Worm (Caenorhabditis elegans): ENCODE results near the gene clx-1.

The clx-1 gene

DNA sequence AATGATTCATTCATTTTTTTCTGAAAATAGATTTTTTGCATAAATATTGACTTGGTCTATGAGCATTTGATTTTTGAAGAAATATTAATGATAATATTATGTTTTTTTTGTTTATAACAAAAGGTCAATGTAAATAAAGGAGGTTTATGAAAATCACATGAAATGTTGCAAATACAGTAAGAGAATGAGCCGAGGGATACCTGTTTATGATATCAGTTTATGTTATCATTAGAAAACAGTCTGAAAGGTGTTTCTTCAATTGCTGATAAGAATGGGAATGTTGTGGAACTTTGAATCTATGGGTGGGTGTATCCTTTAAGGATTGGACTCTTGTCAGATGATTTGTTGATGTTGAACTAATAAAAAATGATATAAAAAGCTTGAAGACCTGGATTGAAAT, 275 bp upstream of the clx-1 start:
- TF ChIP-seq sea-2 (GFP tag; IDR thresholded peaks at IDR 0.05) (no peak), F57A8.1 (GFP tag; optimal IDR thresholded peaks at IDR 0.05) (no peak), snpc-4 (GFP tag; optimal IDR thresholded peaks at IDR 0.05) (no peak), snpc-4 (tag; optimal IDR thresholded peaks at IDR 0.05) (no peak), akir-1 (GFP tag; optimal IDR thresholded peaks at IDR 0.05) (no peak), lsl-1 (GFP tag; optimal IDR thresholded peaks at IDR 0.05) (no peak), ceh-58 (GFP tag; IDR thresholded peaks at IDR 0.05) (no peak), F57C9.4 (tag; optimal IDR thresholded peaks at IDR 0.05) (no peak), ceh-79 (tag; optimal IDR thresholded peaks at IDR 0.05) (no peak), madf-8 (GFP tag; conservative IDR thresholded peaks at IDR 0.05) (no peak), let-526 (GFP tag; IDR thresholded peaks at IDR 0.05) (no peak), B0019.2 (GFP tag; conservative IDR thresholded peaks at IDR 0.05) (no peak), Y53G8AR.9 (GFP tag; conservative IDR thresholded peaks at IDR 0.05) (no peak), tbp1 (GFP tag; optimal IDR thresholded peaks at IDR 0.05) (no peak), him-1 (tag; optimal IDR thresholded peaks at IDR 0.05) (no peak)

ce11 chrIV:7736616-7737015, 2.2 kb downstream of the clx-1 start:
- TF ChIP-seq egl-18 (GFP tag; IDR thresholded peaks at IDR 0.05) = no peak

ce11 chrIV:7743539-7743938, 9.1 kb downstream of the clx-1 start, which contains the start of gene npr-35:
TSS of gene npr-35 (plus strand) at chrIV:7743839.
- TF ChIP-seq F52B5.7 (tag; optimal IDR thresholded peaks at IDR 0.05) = no peak
- TF ChIP-seq pbrm-1 (GFP tag; IDR thresholded peaks at IDR 0.05) = no peak
- TF ChIP-seq madf-6 (GFP tag; IDR thresholded peaks at IDR 0.05) = no peak
- no peak for TF ChIP-seq rcor-1 (GFP tag; IDR thresholded peaks at IDR 0.05)
- TF ChIP-seq T26A5.8 (tag; optimal IDR thresholded peaks at IDR 0.05) = no peak
- no peak for TF ChIP-seq zim-3 (tag; optimal IDR thresholded peaks at IDR 0.05)
- TF ChIP-seq T07F8.4 (tag; optimal IDR thresholded peaks at IDR 0.05) = no peak
- TF ChIP-seq mel-28 (tag; optimal IDR thresholded peaks at IDR 0.05; ENCODE audit: borderline replicate concordance) = no peak
- no peak for TF ChIP-seq efl-1 (GFP tag; optimal IDR thresholded peaks at IDR 0.05)
- no peak for TF ChIP-seq unc-62 (GFP tag; optimal IDR thresholded peaks at IDR 0.05)
- TF ChIP-seq sea-2 (GFP tag; IDR thresholded peaks at IDR 0.05) = no peak
- no peak for TF ChIP-seq hmg-1.2 (GFP tag; IDR thresholded peaks at IDR 0.05)
- TF ChIP-seq sdz-38 (tag; optimal IDR thresholded peaks at IDR 0.05) = no peak
- no peak for TF ChIP-seq attf-3 (GFP tag; conservative IDR thresholded peaks at IDR 0.05)
- TF ChIP-seq sptf-2 (GFP tag; optimal IDR thresholded peaks at IDR 0.05) = no peak
- TF ChIP-seq B0019.2 (GFP tag; conservative IDR thresholded peaks at IDR 0.05) = no peak
- no peak for TF ChIP-seq tbp1 (GFP tag; optimal IDR thresholded peaks at IDR 0.05)
- no peak for TF ChIP-seq him-1 (tag; optimal IDR thresholded peaks at IDR 0.05)
- no peak for TF ChIP-seq B0261.1 (tag; optimal IDR thresholded peaks at IDR 0.05)
- TF ChIP-seq bed-2 (GFP tag; IDR thresholded peaks at IDR 0.05) = no peak

DNA sequence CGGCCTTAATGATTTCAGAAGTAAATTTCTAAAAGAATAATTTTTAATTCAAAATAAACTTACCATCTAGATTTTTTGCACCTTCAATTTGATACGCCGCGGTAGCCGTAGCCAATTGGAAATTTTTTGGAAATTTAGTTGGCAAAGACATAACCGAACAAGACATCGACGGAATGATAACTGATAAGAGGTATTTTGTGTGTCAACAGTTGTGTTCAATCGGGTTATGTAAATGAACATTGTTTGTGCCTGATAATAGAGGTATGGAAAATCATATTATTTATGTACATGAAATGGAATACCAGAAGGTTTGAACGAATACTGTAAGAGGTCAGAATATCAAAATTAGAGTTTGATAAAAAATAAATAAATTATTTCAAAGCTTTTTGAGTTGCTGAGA, 13.4 kb downstream of the clx-1 start, which contains the start of gene klo-1:
Gene klo-1, minus strand, starts transcription at position 388 of the 400 bp plus-strand sequence.
- no peak for TF ChIP-seq aptf-3 (GFP tag; IDR thresholded peaks at IDR 0.05)
- TF ChIP-seq nhr-80 (tag; optimal IDR thresholded peaks at IDR 0.05) = peak; percentile 77

- no peak for TF ChIP-seq ets-4 (GFP tag; optimal IDR thresholded peaks at IDR 0.05)
- TF ChIP-seq K12H6.12 (tag; optimal IDR thresholded peaks at IDR 0.05) = no peak
- no peak for TF ChIP-seq ztf-6 (GFP tag; IDR thresholded peaks at IDR 0.05)
- no peak for TF ChIP-seq ceh-100 (GFP tag; IDR thresholded peaks at IDR 0.05)
- TF ChIP-seq dpff-1 (tag; optimal IDR thresholded peaks at IDR 0.05) = no peak
- no peak for TF ChIP-seq Y53F4B.3 (GFP tag; IDR thresholded peaks at IDR 0.05)
- no peak for TF ChIP-seq ZK185.1 (tag; optimal IDR thresholded peaks at IDR 0.05; ENCODE audit: poor library complexity, severe bottlenecking)
- no peak for TF ChIP-seq hrde-1 (tag; optimal IDR thresholded peaks at IDR 0.05; ENCODE audit: borderline replicate concordance)
- TF ChIP-seq cebp-2 (GFP tag; IDR thresholded peaks at IDR 0.05) = no peak
- no peak for TF ChIP-seq rcor-1 (GFP tag; IDR thresholded peaks at IDR 0.05)
- TF ChIP-seq sea-2 (GFP tag; IDR thresholded peaks at IDR 0.05) = no peak
- TF ChIP-seq ccch-3 (GFP tag; optimal IDR thresholded peaks at IDR 0.05) = no peak
Observed at ce11 chrIV:7753108-7753507, 18.7 kb downstream of the clx-1 start, which contains the start of gene col-14. TSS of gene col-14 (plus strand) at chrIV:7753408.
